Worm (Caenorhabditis elegans) whole organism, L4 larva: Measurements from ENCODE around the gene zip-10.

Source experiments
- T26A8.4 ChIP-seq: fragments of 200-800 bp; sonication (Bioruptor generic); IDR thresholded peaks from 2 replicates; pipeline ENCODE4 v1.3.6; 2022; ENCODE audit warnings: missing genetic modification characterization, missing compliant biosample characterization
- Y105C5A.15 ChIP-seq: fragments of 200-800 bp; sonication (Bioruptor generic); IDR thresholded peaks from 2 replicates; pipeline ENCODE4 v1.3.6; 2022; ENCODE audit warnings: missing genetic modification characterization, missing compliant biosample characterization
- ama-1 ChIP-seq: fragments of 150-350 bp; optimal IDR thresholded peaks from 2 replicates; lab custom pipeline; 2014; ENCODE audit warnings: inconsistent platforms, mixed read lengths
- daf-8 ChIP-seq: fragments of 200-800 bp; sonication (Bioruptor generic); IDR thresholded peaks from 2 replicates; pipeline ENCODE4 v1.3.6; 2022; ENCODE audit warnings: missing genetic modification characterization, missing compliant biosample characterization
- egl-43 ChIP-seq: fragments of 200-800 bp; sonication (Bioruptor generic); IDR thresholded peaks from 2 replicates; pipeline ENCODE4 v1.3.6; 2022; ENCODE audit warnings: missing genetic modification reagents, missing genetic modification characterization, missing compliant biosample characterization
- lin-29 ChIP-seq: fragments of 200-800 bp; sonication (Bioruptor generic); IDR thresholded peaks from 2 replicates; pipeline ENCODE4 v1.3.6; 2022; ENCODE audit warnings: missing genetic modification reagents, missing genetic modification characterization, missing compliant biosample characterization
- lsy-2 ChIP-seq, 2 experiments: fragments of 150-350 bp in 1 of 2; sonication (generic microtip) in 1 of 2; optimal IDR thresholded peaks; 2 replicates each; lab custom pipeline; 2014 to 2017; ENCODE audit warnings: missing biosample characterization in 2 of 2, missing genetic modification characterization in 2 of 2
- mxl-2 ChIP-seq: fragments of 200-800 bp; sonication (Bioruptor generic); conservative IDR thresholded peaks from 2 replicates; pipeline ENCODE4 v1.3.6; 2022; ENCODE audit warnings: missing genetic modification reagents, missing genetic modification characterization, missing compliant biosample characterization
- nhr-237 ChIP-seq: sonication (generic microtip); optimal IDR thresholded peaks from 2 replicates; lab custom pipeline; 2017; ENCODE audit warnings: missing biosample characterization, missing genetic modification characterization
- pha-4 ChIP-seq, 2 experiments: fragments of 150-350 bp in 1 of 2; fragments of 200-800 bp in 1 of 2; sonication (Bioruptor generic) in 1 of 2; IDR thresholded peaks in 1 of 2; optimal IDR thresholded peaks in 1 of 2; 2 replicates each; pipeline versions ENCODE4 v1.3.6 to Lab custom; 2014 to 2022; ENCODE audit warnings: missing genetic modification characterization in 2 of 2, missing genetic modification reagents in 2 of 2, missing biosample characterization in 1 of 2, missing compliant biosample characterization in 1 of 2
- snpc-4 ChIP-seq: fragments of 150-350 bp; optimal IDR thresholded peaks from 2 replicates; lab custom pipeline; 2014; ENCODE audit warnings: missing biosample characterization, missing genetic modification characterization
- zip-2 ChIP-seq: fragments of 150-350 bp; optimal IDR thresholded peaks from 2 replicates; lab custom pipeline; 2014; ENCODE audit warnings: missing biosample characterization, missing genetic modification characterization

ce11 chrV:11610481-11610880 is 40.1 kb downstream of the zip-10 start, which contains the start of gene sas-5:
- TF ChIP-seq T26A8.4 (no peak; the same call in 1 of the 2 replicates), zip-2 (no peak), lsy-2 (tag; optimal IDR thresholded peaks at IDR 0.05; lab: Kevin White, UChicago) (no peak), ama-1 (lab: Kevin White, UChicago) (no peak), lin-29 (GFP tag; lab: Robert Waterston, UW) (no peak), mxl-2 (GFP tag; lab: Robert Waterston, UW) (no peak), pha-4 (GFP tag; IDR thresholded peaks at IDR 0.05; lab: Robert Waterston, UW) (no peak), pha-4 (tag; optimal IDR thresholded peaks at IDR 0.05; lab: Kevin White, UChicago) (no peak), snpc-4 (tag; lab: Kevin White, UChicago) (no peak), daf-8 (GFP tag; lab: Robert Waterston, UW) (no peak), Y105C5A.15 (GFP tag; lab: Robert Waterston, UW) (no peak), nhr-237 (no peak), egl-43 (GFP tag; lab: Robert Waterston, UW) (peak; percentile 64; the same call in 1 of the 2 replicates)
